Worm (Caenorhabditis elegans) whole organism, late embryonic: ENCODE results near the gene Y56A3A.41.

Source experiments
- C08G9.2 ChIP-seq: sonication (generic microtip); optimal IDR thresholded peaks from 2 replicates; lab custom pipeline; 2016; ENCODE audit warnings: mild to moderate bottlenecking, missing genetic modification characterization, moderate library complexity, missing compliant biosample characterization
- C38D4.7 ChIP-seq: fragments of 200-800 bp; sonication (Bioruptor generic); optimal IDR thresholded peaks from 2 replicates; lab custom pipeline; 2018; ENCODE audit warnings: mild to moderate bottlenecking, missing genetic modification characterization, moderate library complexity, missing compliant biosample characterization
- F13H6.1 ChIP-seq: sonication (generic microtip); optimal IDR thresholded peaks from 2 replicates; lab custom pipeline; 2016; ENCODE audit warnings: missing genetic modification characterization, missing compliant biosample characterization
- K02D7.2 ChIP-seq: sonication (generic microtip); optimal IDR thresholded peaks from 2 replicates; lab custom pipeline; 2017; ENCODE audit warnings: mild to moderate bottlenecking, missing genetic modification characterization, missing compliant biosample characterization
- ahr-1 ChIP-seq: sonication (generic microtip); optimal IDR thresholded peaks from 2 replicates; lab custom pipeline; 2016; ENCODE audit warnings: missing genetic modification characterization, missing compliant biosample characterization
- ama-1 ChIP-seq: fragments of 150-350 bp; optimal IDR thresholded peaks from 2 replicates; lab custom pipeline; 2014
- ceh-18 ChIP-seq: sonication (generic microtip); optimal IDR thresholded peaks from 2 replicates; lab custom pipeline; 2016; ENCODE audit warnings: missing genetic modification characterization, missing compliant biosample characterization
- ceh-2 ChIP-seq: sonication (generic microtip); optimal IDR thresholded peaks from 2 replicates; lab custom pipeline; 2016; ENCODE audit warnings: missing genotype, missing genetic modification characterization, missing compliant biosample characterization
- ceh-22 ChIP-seq: sonication (generic microtip); optimal IDR thresholded peaks from 2 replicates; lab custom pipeline; 2017; ENCODE audit warnings: missing biosample characterization, missing genetic modification characterization
- ceh-24 ChIP-seq: sonication (generic microtip); optimal IDR thresholded peaks from 2 replicates; lab custom pipeline; 2016; ENCODE audit warnings: mild to moderate bottlenecking, missing genetic modification characterization, missing compliant biosample characterization
- ceh-6 ChIP-seq: fragments of 200-800 bp; sonication (Bioruptor generic); optimal IDR thresholded peaks from 2 replicates; lab custom pipeline; 2018; ENCODE audit warnings: mild to moderate bottlenecking, missing genetic modification characterization, missing compliant biosample characterization
- dve-1 ChIP-seq: sonication (generic microtip); optimal IDR thresholded peaks from 2 replicates; lab custom pipeline; 2017; ENCODE audit warnings: antibody characterized with exemption, mild to moderate bottlenecking, missing genetic modification characterization, missing compliant biosample characterization
- elt-2 ChIP-seq: sonication (generic microtip); optimal IDR thresholded peaks from 2 replicates; lab custom pipeline; 2016; ENCODE audit warnings: missing genetic modification reagents, missing genetic modification characterization, missing compliant biosample characterization
- elt-4 ChIP-seq: sonication (generic microtip); optimal IDR thresholded peaks from 2 replicates; lab custom pipeline; 2016; ENCODE audit warnings: missing genetic modification characterization, missing compliant biosample characterization
- eyg-1 ChIP-seq: sonication (generic microtip); optimal IDR thresholded peaks from 2 replicates; lab custom pipeline; 2016; ENCODE audit warnings: missing genotype, missing genetic modification characterization, missing compliant biosample characterization
- fax-1 ChIP-seq: sonication (generic microtip); optimal IDR thresholded peaks from 2 replicates; lab custom pipeline; 2016; ENCODE audit warnings: missing genotype, missing genetic modification characterization, missing compliant biosample characterization
- fkh-10 ChIP-seq: fragments of 150-350 bp; optimal IDR thresholded peaks from 2 replicates; lab custom pipeline; 2014; ENCODE audit warnings: missing biosample characterization, missing genetic modification reagents, missing genetic modification characterization
- fkh-6 ChIP-seq: sonication (generic microtip); optimal IDR thresholded peaks from 2 replicates; lab custom pipeline; 2016; ENCODE audit warnings: missing genetic modification characterization, missing compliant biosample characterization
- hlh-30 ChIP-seq: sonication (generic microtip); optimal IDR thresholded peaks from 2 replicates; lab custom pipeline; 2017; ENCODE audit warnings: antibody characterized with exemption, missing genetic modification characterization, missing compliant biosample characterization; ENCODE audit not compliant: insufficient read depth
- hlh-6 ChIP-seq: sonication (generic microtip); optimal IDR thresholded peaks from 2 replicates; lab custom pipeline; 2016; ENCODE audit warnings: missing genotype, missing genetic modification characterization, missing compliant biosample characterization
- hlh-8 ChIP-seq: sonication (generic microtip); optimal IDR thresholded peaks from 2 replicates; lab custom pipeline; 2016; ENCODE audit warnings: missing genotype, missing genetic modification characterization, missing compliant biosample characterization
- lim-6 ChIP-seq: sonication (generic microtip); optimal IDR thresholded peaks from 2 replicates; lab custom pipeline; 2016; ENCODE audit warnings: missing genetic modification characterization, missing compliant biosample characterization
- nfya-1 ChIP-seq: sonication (generic microtip); optimal IDR thresholded peaks from 2 replicates; lab custom pipeline; 2017; ENCODE audit warnings: missing genetic modification characterization, mild to moderate bottlenecking, missing compliant biosample characterization, antibody characterized with exemption, moderate library complexity
- nhr-11 ChIP-seq: fragments of 150-350 bp; optimal IDR thresholded peaks from 2 replicates; lab custom pipeline; 2014; ENCODE audit warnings: missing biosample characterization, missing genetic modification characterization
- odd-2 ChIP-seq: sonication (generic microtip); optimal IDR thresholded peaks from 2 replicates; lab custom pipeline; 2017; ENCODE audit warnings: antibody characterized with exemption, mild to moderate bottlenecking, missing genetic modification characterization, missing compliant biosample characterization
- pat-9 ChIP-seq: fragments of 200-800 bp; sonication (Bioruptor generic); optimal IDR thresholded peaks from 2 replicates; lab custom pipeline; 2018; ENCODE audit warnings: mild to moderate bottlenecking, missing genetic modification characterization, moderate library complexity, missing compliant biosample characterization
- pax-1 ChIP-seq: fragments of 150-350 bp; optimal IDR thresholded peaks from 2 replicates; lab custom pipeline; 2014; ENCODE audit warnings: missing biosample characterization, missing genetic modification characterization
- pha-4 ChIP-seq: fragments of 150-350 bp; optimal IDR thresholded peaks from 2 replicates; lab custom pipeline; 2018; ENCODE audit warnings: missing biosample characterization, missing genetic modification reagents, missing genetic modification characterization
- pqm-1 ChIP-seq: sonication (generic microtip); optimal IDR thresholded peaks from 2 replicates; lab custom pipeline; 2016; ENCODE audit warnings: missing genetic modification characterization, missing compliant biosample characterization
- pros-1 ChIP-seq: fragments of 150-350 bp; optimal IDR thresholded peaks from 2 replicates; lab custom pipeline; 2014; ENCODE audit warnings: missing biosample characterization, missing genetic modification reagents, missing genetic modification characterization
- ref-2 ChIP-seq: sonication (generic microtip); optimal IDR thresholded peaks from 2 replicates; lab custom pipeline; 2016; ENCODE audit warnings: missing genetic modification characterization, missing compliant biosample characterization
- sdc-2 ChIP-seq: sonication (generic microtip); optimal IDR thresholded peaks from 2 replicates; lab custom pipeline; 2016; ENCODE audit warnings: missing genotype, missing genetic modification characterization, missing compliant biosample characterization
- sox-4 ChIP-seq: sonication (generic microtip); optimal IDR thresholded peaks from 2 replicates; lab custom pipeline; 2017; ENCODE audit warnings: mild to moderate bottlenecking, missing genetic modification characterization, inconsistent platforms, missing compliant biosample characterization
- syd-9 ChIP-seq: sonication (generic microtip); optimal IDR thresholded peaks from 2 replicates; lab custom pipeline; 2016; ENCODE audit warnings: mild to moderate bottlenecking, missing genetic modification characterization, moderate library complexity, missing compliant biosample characterization
- tbx-2 ChIP-seq: sonication (generic microtip); optimal IDR thresholded peaks from 2 replicates; lab custom pipeline; 2016; ENCODE audit warnings: missing genetic modification characterization, missing compliant biosample characterization
- tbx-7 ChIP-seq: sonication (generic microtip); optimal IDR thresholded peaks from 2 replicates; lab custom pipeline; 2016; ENCODE audit warnings: missing genotype, missing genetic modification characterization, missing compliant biosample characterization
- ttx-3 ChIP-seq: sonication (generic microtip); optimal IDR thresholded peaks from 2 replicates; lab custom pipeline; 2016; ENCODE audit warnings: missing genetic modification reagents, missing genetic modification characterization, missing compliant biosample characterization
- unc-86 ChIP-seq: sonication (generic microtip); optimal IDR thresholded peaks from 2 replicates; lab custom pipeline; 2016; ENCODE audit warnings: missing genetic modification characterization, missing compliant biosample characterization

Gene Y56A3A.41

ce11 chrIII:11918247-11918769, 25.5 kb upstream of the Y56A3A.41 start, which contains the start of gene znf-593:
Gene znf-593, minus strand, starts transcription at chrIII:11918719.
- TF ChIP-seq ahr-1 (tag; lab: Kevin White, UChicago) (no peak), K02D7.2 (tag; lab: Kevin White, UChicago) (peak; percentile 28), hlh-6 (no peak)

DNA sequence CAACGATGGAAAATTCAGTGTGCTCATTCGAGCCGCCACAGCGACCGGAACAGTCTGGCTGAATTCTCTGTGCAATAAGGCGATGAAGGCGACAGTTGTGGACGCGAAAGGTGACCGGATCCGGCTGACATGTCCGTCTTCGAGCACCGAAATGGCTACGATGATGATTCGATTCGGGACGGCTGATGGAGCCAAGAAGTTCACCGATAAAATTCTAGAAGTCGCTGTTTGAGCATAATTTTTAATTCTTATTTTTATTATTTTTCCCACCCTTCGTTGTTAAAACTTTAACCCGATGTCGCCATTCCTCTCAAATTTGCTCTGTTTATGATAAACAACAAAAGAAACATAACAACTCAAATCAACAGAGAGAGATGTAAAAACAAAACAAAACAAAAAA, 24.7 kb upstream of the Y56A3A.41 start:
- TF ChIP-seq ceh-22 (tag; lab: Kevin White, UChicago) (no peak), sox-4 (no peak), dve-1 (tag; lab: Kevin White, UChicago) (no peak), ceh-2 (tag; lab: Kevin White, UChicago) (no peak), fkh-6 (tag; lab: Kevin White, UChicago) (no peak), ceh-18 (tag; lab: Kevin White, UChicago) (no peak), eyg-1 (no peak), pat-9 (tag; lab: Kevin White, UChicago) (no peak), odd-2 (tag; lab: Kevin White, UChicago) (no peak), pha-4 (no peak), pax-1 (tag; lab: Kevin White, UChicago) (no peak), C38D4.7 (GFP tag; lab: Kevin White, UChicago) (no peak), ceh-6 (no peak), fax-1 (tag; lab: Kevin White, UChicago) (no peak), pros-1 (no peak), fkh-10 (GFP tag; lab: Kevin White, UChicago) (no peak), sdc-2 (no peak), pqm-1 (tag; lab: Kevin White, UChicago) (no peak), hlh-8 (no peak)

DNA sequence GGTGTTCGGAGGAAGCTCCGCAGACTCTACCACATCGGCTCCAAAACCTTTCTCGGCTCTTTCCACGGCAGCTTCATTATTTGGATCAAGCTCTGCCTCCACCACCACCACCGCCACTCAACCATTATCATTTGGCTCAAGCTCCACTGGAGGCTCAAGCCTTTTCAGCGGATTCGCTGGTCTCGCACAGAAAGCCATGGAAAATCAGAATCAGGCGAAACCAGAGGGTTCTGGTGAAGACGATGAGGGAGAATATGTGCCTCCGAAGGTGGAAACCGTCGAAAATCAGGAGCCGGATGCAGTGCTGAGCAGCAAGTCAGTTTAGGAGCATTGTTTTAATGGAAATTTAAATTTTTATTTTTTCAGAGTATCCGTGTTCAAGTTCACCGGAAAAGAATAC, 24.3 kb upstream of the Y56A3A.41 start:
- no peak for TF ChIP-seq tbx-2 (tag; lab: Kevin White, UChicago)
- no peak for TF ChIP-seq lim-6
- no peak for TF ChIP-seq hlh-8
- peak; percentile 14 for TF ChIP-seq hlh-6
- no peak for TF ChIP-seq syd-9 (tag; lab: Kevin White, UChicago)
- TF ChIP-seq, all 69 proteins: peak for 1

DNA sequence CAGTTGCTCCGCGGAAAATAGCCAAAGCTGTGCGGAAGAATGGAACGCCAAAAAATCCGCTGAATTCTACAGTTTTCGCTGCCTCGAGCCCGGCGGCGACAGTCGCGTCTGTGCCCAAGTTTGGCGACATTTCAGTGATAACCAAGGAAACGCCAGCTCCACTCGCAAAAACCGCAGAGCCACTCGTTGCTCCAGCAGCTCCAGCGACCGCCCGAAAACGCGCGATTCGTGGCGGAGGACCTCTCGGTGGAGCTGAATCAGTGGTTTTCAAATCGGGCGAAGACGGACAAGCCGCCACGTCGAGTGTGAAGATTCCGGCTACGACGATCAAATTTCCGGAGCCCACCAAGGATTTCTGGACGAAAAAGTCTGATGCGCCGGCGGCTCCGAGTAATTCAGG, 23.4 kb upstream of the Y56A3A.41 start:
- TF ChIP-seq unc-86 (tag; lab: Kevin White, UChicago) (no peak), tbx-2 (tag; lab: Kevin White, UChicago) (no peak), nhr-11 (tag; lab: Kevin White, UChicago) (no peak), elt-2 (tag; lab: Kevin White, UChicago) (no peak), ceh-24 (tag; lab: Kevin White, UChicago) (no peak), sox-4 (no peak), odd-2 (tag; lab: Kevin White, UChicago) (no peak), ceh-22 (tag; lab: Kevin White, UChicago) (no peak), F13H6.1 (no peak), tbx-7 (tag; lab: Kevin White, UChicago) (no peak), hlh-30 (tag; lab: Kevin White, UChicago) (no peak), ama-1 (lab: Kevin White, UChicago) (no peak), ttx-3 (no peak), fkh-6 (tag; lab: Kevin White, UChicago) (no peak), ceh-6 (no peak), C08G9.2 (no peak)

- TF ChIP-seq K02D7.2 (tag; lab: Kevin White, UChicago) (peak; percentile 14), ref-2 (tag; lab: Kevin White, UChicago) (peak; percentile 8), nfya-1 (peak; percentile 17), elt-4 (tag; lab: Kevin White, UChicago) (no peak)
Measured at ce11 chrIII:11915666-11916065, 22.8 kb upstream of the Y56A3A.41 start, which contains the start of the genes ndab-1 and npp-16. Gene ndab-1, minus strand, starts transcription at chrIII:11915712. Gene npp-16, plus strand, starts transcription at chrIII:11915928.
